Fruit fly (Drosophila melanogaster) whole organism, embryonic: ENCODE results near the gene CG13029.

Experiments used
- Abd-B ChIP-seq: fragments of 200-800 bp; sonication (Bioruptor generic); optimal IDR thresholded peaks from 2 replicates; lab custom pipeline; 2018; ENCODE audit warnings: missing biosample characterization, mild to moderate bottlenecking, missing genetic modification characterization, moderate library complexity
- CG10321 ChIP-seq: fragments of 200-800 bp; sonication (Bioruptor generic); IDR thresholded peaks from 2 replicates; pipeline ENCODE4 v1.3.6; 2022; ENCODE audit warnings: missing biosample characterization, missing genetic modification characterization
- CG11560 ChIP-seq: fragments of 200-800 bp; sonication (Bioruptor generic); IDR thresholded peaks from 3 replicates; pipeline ENCODE4 v1.3.6; 2022; ENCODE audit warnings: missing biosample characterization, missing genetic modification characterization
- CG11695 ChIP-seq: fragments of 200-800 bp; sonication (Bioruptor generic); IDR thresholded peaks from 3 replicates; pipeline ENCODE4 v1.3.6; 2022; ENCODE audit warnings: missing biosample characterization, missing genetic modification characterization
- CG11723 ChIP-seq: fragments of 200-800 bp; sonication (Bioruptor generic); optimal IDR thresholded peaks from 2 replicates; lab custom pipeline; 2017; ENCODE audit warnings: missing biosample characterization, mild to moderate bottlenecking, missing genetic modification characterization
- CG1233 ChIP-seq: fragments of 200-800 bp; sonication (Bioruptor generic); optimal IDR thresholded peaks from 4 replicates; lab custom pipeline; 2018; ENCODE audit warnings: missing biosample characterization, mild to moderate bottlenecking, missing genetic modification characterization
- CG13287 ChIP-seq: fragments of 200-800 bp; sonication (Bioruptor generic); IDR thresholded peaks from 2 replicates; pipeline ENCODE4 v1.3.6; 2022; ENCODE audit warnings: missing biosample characterization, missing genetic modification characterization; ENCODE audit not compliant: partially characterized antibody
- CG13894 ChIP-seq: fragments of 200-800 bp; sonication (Bioruptor generic); optimal IDR thresholded peaks from 3 replicates; lab custom pipeline; 2018; ENCODE audit warnings: missing biosample characterization, mild to moderate bottlenecking, missing genetic modification characterization, moderate library complexity
- CG15269 ChIP-seq: fragments of 200-800 bp; sonication (Bioruptor generic); optimal IDR thresholded peaks from 2 replicates; lab custom pipeline; 2018; ENCODE audit warnings: missing biosample characterization, mild to moderate bottlenecking, missing genetic modification characterization, moderate library complexity
- CG15601 ChIP-seq: fragments of 200-800 bp; sonication (Bioruptor generic); optimal IDR thresholded peaks from 3 replicates; lab custom pipeline; 2019; ENCODE audit warnings: missing biosample characterization, mild to moderate bottlenecking, missing genetic modification characterization, moderate library complexity
- CG1832 ChIP-seq: fragments of 200-800 bp; sonication (Bioruptor generic); optimal IDR thresholded peaks from 2 replicates; lab custom pipeline; 2017; ENCODE audit warnings: missing biosample characterization, mild to moderate bottlenecking, missing genetic modification characterization, inconsistent platforms
- CG2116 ChIP-seq: fragments of 200-800 bp; sonication (Bioruptor generic); optimal IDR thresholded peaks from 3 replicates; lab custom pipeline; 2018; ENCODE audit warnings: missing biosample characterization, mild to moderate bottlenecking, missing genetic modification characterization
- CG30403 ChIP-seq: fragments of 200-800 bp; sonication (Bioruptor generic); optimal IDR thresholded peaks from 3 replicates; lab custom pipeline; 2016; ENCODE audit warnings: missing biosample characterization, missing genetic modification characterization
- CG31388 ChIP-seq: fragments of 200-800 bp; sonication (Bioruptor generic); optimal IDR thresholded peaks from 2 replicates; lab custom pipeline; 2016; ENCODE audit warnings: missing biosample characterization, missing genetic modification characterization
- CG32772 ChIP-seq: fragments of 200-800 bp; sonication (Bioruptor generic); IDR thresholded peaks from 2 replicates; pipeline ENCODE4 v1.3.6; 2022; ENCODE audit warnings: missing biosample characterization, missing genetic modification characterization
- CG34224 ChIP-seq: fragments of 200-800 bp; sonication (Bioruptor generic); IDR thresholded peaks from 3 replicates; pipeline ENCODE4 v1.3.6; 2022; ENCODE audit warnings: missing biosample characterization, missing genetic modification characterization; ENCODE audit not compliant: partially characterized antibody
- CG4404 ChIP-seq: fragments of 200-800 bp; sonication (Bioruptor generic); IDR thresholded peaks from 2 replicates; pipeline ENCODE4 v1.3.6; 2022; ENCODE audit warnings: missing biosample characterization, missing genetic modification characterization
- CG4707 ChIP-seq: fragments of 200-800 bp; sonication (Bioruptor generic); optimal IDR thresholded peaks from 2 replicates; lab custom pipeline; 2018; ENCODE audit warnings: missing biosample characterization, mild to moderate bottlenecking, missing genetic modification characterization, moderate library complexity
- D19A ChIP-seq: fragments of 200-800 bp; optimal IDR thresholded peaks from 3 replicates; lab custom pipeline; 2019; ENCODE audit warnings: missing biosample characterization, mild to moderate bottlenecking, missing genetic modification characterization, moderate library complexity
- Doc3 ChIP-seq: fragments of 200-800 bp; sonication (Bioruptor generic); IDR thresholded peaks from 3 replicates; pipeline ENCODE4 v1.3.6; 2022; ENCODE audit warnings: missing biosample characterization, missing genetic modification characterization; ENCODE audit not compliant: partially characterized antibody
- Drgx ChIP-seq: fragments of 200-800 bp; sonication (Bioruptor generic); IDR thresholded peaks from 2 replicates; pipeline ENCODE4 v1.3.6; 2022; ENCODE audit warnings: missing biosample characterization, missing genetic modification characterization
- Elba2 ChIP-seq: fragments of 200-800 bp; sonication (Bioruptor generic); optimal IDR thresholded peaks from 3 replicates; lab custom pipeline; 2016; ENCODE audit warnings: missing biosample characterization, missing genetic modification characterization
- Fer1 ChIP-seq: fragments of 200-800 bp; sonication (Bioruptor generic); optimal IDR thresholded peaks from 2 replicates; lab custom pipeline; 2017; ENCODE audit warnings: missing biosample characterization, mild to moderate bottlenecking, missing genetic modification characterization
- Gsc ChIP-seq: fragments of 200-800 bp; sonication (Bioruptor generic); IDR thresholded peaks from 2 replicates; pipeline ENCODE4 v1.3.6; 2022; ENCODE audit warnings: missing biosample characterization, missing genetic modification characterization
- HLH4C ChIP-seq: fragments of 200-800 bp; sonication (Bioruptor generic); IDR thresholded peaks from 3 replicates; pipeline ENCODE4 v1.3.6; 2022; ENCODE audit warnings: missing biosample characterization, missing genetic modification characterization; ENCODE audit not compliant: partially characterized antibody
- HmgZ ChIP-seq: fragments of 200-800 bp; sonication (Bioruptor generic); optimal IDR thresholded peaks from 2 replicates; lab custom pipeline; 2018; ENCODE audit warnings: missing biosample characterization, mild to moderate bottlenecking, missing genetic modification characterization
- Jarid2 ChIP-seq: fragments of 200-800 bp; sonication (Bioruptor generic); optimal IDR thresholded peaks from 3 replicates; lab custom pipeline; 2017; ENCODE audit warnings: mild to moderate bottlenecking, missing biosample characterization, missing genetic modification reagents, missing genetic modification characterization
- Nf-YB ChIP-seq: fragments of 200-800 bp; sonication (Bioruptor generic); optimal IDR thresholded peaks from 3 replicates; lab custom pipeline; 2019; ENCODE audit warnings: missing biosample characterization, mild to moderate bottlenecking, missing genetic modification characterization, moderate library complexity
- PHDP ChIP-seq: fragments of 200-800 bp; sonication (Bioruptor generic); optimal IDR thresholded peaks from 3 replicates; lab custom pipeline; 2018; ENCODE audit warnings: missing biosample characterization, mild to moderate bottlenecking, missing genetic modification characterization, moderate library complexity
- Sox102F ChIP-seq: fragments of 200-800 bp; sonication (Bioruptor generic); optimal IDR thresholded peaks from 2 replicates; lab custom pipeline; 2018; ENCODE audit warnings: missing biosample characterization, mild to moderate bottlenecking, missing genetic modification characterization, moderate library complexity
- bowl ChIP-seq: fragments of 200-800 bp; sonication (Bioruptor generic); IDR thresholded peaks from 2 replicates; pipeline ENCODE4 v1.3.6; 2022; ENCODE audit warnings: missing biosample characterization, missing genetic modification characterization
- br ChIP-seq: fragments of >200 bp; optimal IDR thresholded peaks from 2 replicates; lab custom pipeline; 2017
- cato ChIP-seq: fragments of 200-800 bp; sonication (Bioruptor generic); optimal IDR thresholded peaks from 2 replicates; lab custom pipeline; 2016; ENCODE audit warnings: missing biosample characterization, missing genetic modification characterization, borderline replicate concordance
- dpn ChIP-seq, 2 experiments: fragments of 200-800 bp; sonication (Bioruptor generic); optimal IDR thresholded peaks; 3 replicates each; lab custom pipeline; 2016; ENCODE audit warnings: missing biosample characterization in 2 of 2, missing genetic modification characterization in 2 of 2
- dysf ChIP-seq: fragments of 200-800 bp; sonication (Bioruptor generic); IDR thresholded peaks from 3 replicates; pipeline ENCODE4 v1.3.6; 2022; ENCODE audit warnings: missing biosample characterization, missing genetic modification characterization
- ems ChIP-seq: fragments of 200-800 bp; sonication (Bioruptor generic); optimal IDR thresholded peaks from 3 replicates; lab custom pipeline; 2016; ENCODE audit warnings: missing biosample characterization, missing genetic modification characterization
- esg ChIP-seq: fragments of 200-800 bp; sonication (Bioruptor generic); conservative IDR thresholded peaks from 2 replicates; pipeline ENCODE4 v1.3.6; 2022; ENCODE audit warnings: missing biosample characterization, missing genetic modification characterization
- grau ChIP-seq: fragments of 200-800 bp; optimal IDR thresholded peaks from 3 replicates; lab custom pipeline; 2019; ENCODE audit warnings: missing biosample characterization, mild to moderate bottlenecking, missing genetic modification characterization, moderate library complexity
- hkb ChIP-seq, 2 experiments: fragments of 200-800 bp in 1 of 2; fragments of >200 bp in 1 of 2; sonication (Bioruptor generic) in 1 of 2; IDR thresholded peaks in 1 of 2; optimal IDR thresholded peaks in 1 of 2; 2 replicates each; pipeline versions ENCODE4 v1.3.6 to Lab custom; 2017 to 2022; ENCODE audit warnings: missing biosample characterization in 1 of 2, missing genetic modification characterization in 1 of 2
- inv ChIP-seq: fragments of 200-800 bp; sonication (Bioruptor generic); IDR thresholded peaks from 2 replicates; pipeline ENCODE4 v1.3.6; 2022; ENCODE audit warnings: missing biosample characterization, missing genetic modification characterization; ENCODE audit not compliant: partially characterized antibody
- lov ChIP-seq, 2 experiments: fragments of 200-800 bp in 1 of 2; fragments of >200 bp in 1 of 2; sonication (Bioruptor generic) in 1 of 2; IDR thresholded peaks in 1 of 2; optimal IDR thresholded peaks in 1 of 2; 2 replicates in 1 of 2; 3 replicates in 1 of 2; pipeline versions ENCODE4 v1.3.6 to Lab custom; 2017 to 2022; ENCODE audit warnings: missing biosample characterization in 1 of 2, missing genetic modification characterization in 1 of 2
- nmo ChIP-seq: fragments of 200-800 bp; sonication (Bioruptor generic); optimal IDR thresholded peaks from 2 replicates; lab custom pipeline; 2018; ENCODE audit warnings: missing biosample characterization, mild to moderate bottlenecking, missing genetic modification characterization, moderate library complexity
- onecut ChIP-seq: fragments of 200-800 bp; sonication (Bioruptor generic); IDR thresholded peaks from 2 replicates; pipeline ENCODE4 v1.3.6; 2022; ENCODE audit warnings: missing biosample characterization, missing genetic modification characterization
- pan ChIP-seq, 4 experiments: fragments of >200 bp in 3 of 4; fragments of 200-800 bp in 1 of 4; sonication (Bioruptor generic) in 1 of 4; optimal IDR thresholded peaks in 3 of 4; IDR thresholded peaks in 1 of 4; 2 replicates each; pipeline versions ENCODE4 v1.3.6 to Lab custom; 2017 to 2022; ENCODE audit warnings: missing biosample characterization in 2 of 4, missing genetic modification characterization in 2 of 4, mixed read lengths in 1 of 4
- shn ChIP-seq: fragments of 200-800 bp; sonication (Bioruptor generic); optimal IDR thresholded peaks from 3 replicates; lab custom pipeline; 2016; ENCODE audit warnings: missing biosample characterization, missing genetic modification characterization
- sim ChIP-seq: fragments of 200-800 bp; sonication (Bioruptor generic); IDR thresholded peaks from 2 replicates; pipeline ENCODE4 v1.3.6; 2022; ENCODE audit warnings: missing biosample characterization, missing genetic modification characterization
- sr ChIP-seq: fragments of 200-800 bp; sonication (Bioruptor generic); IDR thresholded peaks from 3 replicates; pipeline ENCODE4 v1.3.6; 2022; ENCODE audit warnings: missing biosample characterization, missing genetic modification characterization
- wdn ChIP-seq: fragments of 200-800 bp; sonication (Bioruptor generic); IDR thresholded peaks from 2 replicates; pipeline ENCODE4 v1.3.6; 2022; ENCODE audit warnings: missing biosample characterization, missing genetic modification characterization
- zf30C ChIP-seq: fragments of 200-800 bp; sonication (Bioruptor generic); optimal IDR thresholded peaks from 3 replicates; lab custom pipeline; 2018; ENCODE audit warnings: missing biosample characterization, mild to moderate bottlenecking, missing genetic modification characterization

The CG13029 gene

DNA sequence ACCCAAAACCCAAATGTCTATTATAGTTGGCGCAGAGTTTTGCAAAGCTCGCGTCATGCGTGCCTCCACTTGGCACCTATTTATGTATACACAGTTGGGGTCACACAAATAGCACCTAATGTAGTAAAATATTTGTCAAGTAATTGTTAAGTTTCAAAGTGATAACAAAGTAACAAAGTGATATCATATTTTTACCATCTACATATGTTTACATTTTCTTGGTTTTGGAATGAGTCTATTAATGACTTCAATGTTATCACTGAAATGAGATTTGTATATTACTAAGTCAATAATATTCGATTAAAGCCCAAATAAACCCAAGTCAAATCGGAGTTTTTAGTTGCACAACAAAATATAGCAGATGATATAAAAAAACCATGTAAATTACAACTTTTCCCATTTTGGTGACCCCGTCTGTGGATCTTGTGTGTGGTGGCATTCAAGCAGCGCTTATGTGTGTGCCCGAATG lies 12.1 kb downstream of the CG13029 start (continued):
- TF ChIP-seq dpn (GFP tag; optimal IDR thresholded peaks at IDR 0.05; lab: Kevin White, UChicago) (peak; percentile 21 to 55), Fer1 (GFP tag; lab: Kevin White, UChicago) (peak; percentile 84), CG11723 (GFP tag; lab: Kevin White, UChicago) (peak; percentile 52), PHDP (tag; lab: Kevin White, UChicago) (peak; percentile 84), Gsc (GFP tag; lab: Robert Waterston, UW) (no peak), CG11695 (GFP tag; lab: Robert Waterston, UW) (peak; percentile 71), zf30C (GFP tag; lab: Kevin White, UChicago) (no peak), br (lab: Kevin White, UChicago) (no peak), grau (tag; lab: Kevin White, UChicago) (peak; percentile 81), HmgZ (tag; lab: Kevin White, UChicago) (peak; percentile 22), pan (optimal IDR thresholded peaks at IDR 0.05; lab: Kevin White, UChicago) (no peak), pan (GFP tag; optimal IDR thresholded peaks at IDR 0.05 in 1 of 2, IDR thresholded peaks at IDR 0.05 in 1 of 2) (peak in 1 of 2 experiments; percentile 27), wdn (GFP tag; lab: Robert Waterston, UW) (no peak), D19A (peak; percentile 54), CG30403 (GFP tag; lab: Kevin White, UChicago) (peak; percentile 74), CG4404 (no peak), inv (no peak), ems (peak; percentile 18), nmo (GFP tag; lab: Kevin White, UChicago) (peak; percentile 77), CG15269 (tag; lab: Kevin White, UChicago) (peak; percentile 83), dysf (GFP tag; lab: Robert Waterston, UW) (peak; percentile 80), Abd-B (peak; percentile 51), Jarid2 (GFP tag; lab: Kevin White, UChicago) (peak; percentile 59), CG1233 (GFP tag; lab: Kevin White, UChicago) (peak; percentile 72), HLH4C (GFP tag; lab: Robert Waterston, UW) (no peak), esg (GFP tag; lab: Robert Waterston, UW) (peak; percentile 61), Doc3 (GFP tag; lab: Robert Waterston, UW) (no peak), CG1832 (GFP tag; lab: Kevin White, UChicago) (no peak), Nf-YB (GFP tag; lab: Kevin White, UChicago) (peak; percentile 59), CG13894 (tag; lab: Kevin White, UChicago) (no peak), CG11560 (tag; lab: Robert Waterston, UW) (0 out of 3 replicates have a peak, but pooled peaks have one; percentile 6), Elba2 (GFP tag; lab: Kevin White, UChicago) (no peak), CG15601 (tag; lab: Kevin White, UChicago) (peak; percentile 51), sr (GFP tag; lab: Robert Waterston, UW) (no peak), CG13287 (GFP tag; lab: Robert Waterston, UW) (no peak), CG31388 (GFP tag; lab: Kevin White, UChicago) (peak; percentile 50), CG4707 (GFP tag; lab: Kevin White, UChicago) (no peak), Sox102F (GFP tag; lab: Kevin White, UChicago) (peak; percentile 81), sim (no peak), CG32772 (GFP tag; lab: Robert Waterston, UW) (no peak), lov (optimal IDR thresholded peaks at IDR 0.05; lab: Kevin White, UChicago) (no peak), lov (GFP tag; IDR thresholded peaks at IDR 0.05; lab: Robert Waterston, UW) (no peak), shn (GFP tag; lab: Kevin White, UChicago) (no peak), hkb (optimal IDR thresholded peaks at IDR 0.05; lab: Kevin White, UChicago) (no peak), hkb (GFP tag; IDR thresholded peaks at IDR 0.05; lab: Robert Waterston, UW) (peak; percentile 81), cato (GFP tag; lab: Kevin White, UChicago) (no peak), Drgx (peak; percentile 79), bowl (GFP tag; lab: Robert Waterston, UW) (no peak), CG10321 (GFP tag; lab: Robert Waterston, UW) (no peak), onecut (GFP tag; lab: Robert Waterston, UW) (no peak), CG2116 (GFP tag; lab: Kevin White, UChicago) (peak; percentile 11), CG34224 (GFP tag; lab: Robert Waterston, UW) (no peak)
